Fruit fly (Drosophila melanogaster): ENCODE results near the gene CG14778.

The CG14778 gene

dm6 chrX:1476436-1476835, 9.1 kb downstream of the CG14778 start:
- TF ChIP-seq pan (optimal IDR thresholded peaks at IDR 0.05) (no peak), Dfd (GFP tag; optimal IDR thresholded peaks at IDR 0.05) (no peak), Jra (GFP tag; optimal IDR thresholded peaks at IDR 0.05) (no peak), psq (GFP tag; optimal IDR thresholded peaks at IDR 0.05) (no peak), fru (GFP tag; optimal IDR thresholded peaks at IDR 0.05) (no peak), Dif (GFP tag; optimal IDR thresholded peaks at IDR 0.05; ENCODE audit: partially characterized antibody) (no peak), Rel (GFP tag; optimal IDR thresholded peaks at IDR 0.05) (no peak), Rel (tag; optimal IDR thresholded peaks at IDR 0.05) (no peak), jim (GFP tag; optimal IDR thresholded peaks at IDR 0.05) (no peak), br (GFP tag; optimal IDR thresholded peaks at IDR 0.05) (no peak), HLH106 (tag; optimal IDR thresholded peaks at IDR 0.05) (no peak), brk (GFP tag; optimal IDR thresholded peaks at IDR 0.05) (no peak), CG9705 (GFP tag; optimal IDR thresholded peaks at IDR 0.05) (no peak), Abd-B (GFP tag; optimal IDR thresholded peaks at IDR 0.05) (no peak), rgr (GFP tag; optimal IDR thresholded peaks at IDR 0.05) (no peak), N (GFP tag; optimal IDR thresholded peaks at IDR 0.05) (no peak), CrebA (GFP tag; optimal IDR thresholded peaks at IDR 0.05; ENCODE audit: borderline replicate concordance) (no peak), Hnf4 (GFP tag; optimal IDR thresholded peaks at IDR 0.05) (no peak)

dm6 chrX:1476848-1477247, 9.6 kb downstream of the CG14778 start, which contains the start of the genes Rab27 and mei-38:
Rab27 (minus strand) TSS chrX:1476974.
mei-38 (plus strand) TSS chrX:1477063.
- TF ChIP-seq rgr (GFP tag; optimal IDR thresholded peaks at IDR 0.05), result peak; percentile 48
- no peak for TF ChIP-seq Dif (GFP tag; optimal IDR thresholded peaks at IDR 0.05; ENCODE audit: partially characterized antibody)
- peak in 1 of 2 experiments; percentile 39 for TF ChIP-seq foxo (GFP tag; optimal IDR thresholded peaks at IDR 0.05)
- TF ChIP-seq dl (GFP tag; optimal IDR thresholded peaks at IDR 0.05; ENCODE audit: insufficient read depth in 1 of 2, partially characterized antibody in 2 of 2), result no peak
- peak; percentile 50 for TF ChIP-seq h (GFP tag; optimal IDR thresholded peaks at IDR 0.05)
- TF ChIP-seq lola (GFP tag; optimal IDR thresholded peaks at IDR 0.05), result no peak
- no peak for TF ChIP-seq usp (GFP tag; optimal IDR thresholded peaks at IDR 0.05)
- TF ChIP-seq Dfd (GFP tag; optimal IDR thresholded peaks at IDR 0.05), result no peak
- no peak for TF ChIP-seq ey (GFP tag; optimal IDR thresholded peaks at IDR 0.05)
- TF ChIP-seq CG9705 (GFP tag; optimal IDR thresholded peaks at IDR 0.05), result no peak
- TF ChIP-seq br (GFP tag; optimal IDR thresholded peaks at IDR 0.05), result peak; percentile 42
- TF ChIP-seq psq (GFP tag; optimal IDR thresholded peaks at IDR 0.05), result peak; percentile 3
- no peak for TF ChIP-seq sv (GFP tag; optimal IDR thresholded peaks at IDR 0.05)
- TF ChIP-seq Hr83 (GFP tag; optimal IDR thresholded peaks at IDR 0.05; ENCODE audit: poor library complexity, severe bottlenecking), result peak; percentile 43
- peak; percentile 30 for TF ChIP-seq fru (GFP tag; optimal IDR thresholded peaks at IDR 0.05)
- TF ChIP-seq Myc (optimal IDR thresholded peaks at IDR 0.05), result peak; percentile 17
- no peak for TF ChIP-seq Rel (GFP tag; optimal IDR thresholded peaks at IDR 0.05)
- TF ChIP-seq Rel (tag; optimal IDR thresholded peaks at IDR 0.05), result no peak
- no peak for TF ChIP-seq Sp1 (GFP tag; optimal IDR thresholded peaks at IDR 0.05)

- TF ChIP-seq rgr (GFP tag; optimal IDR thresholded peaks at IDR 0.05) (peak; percentile 42), Dfd (GFP tag; optimal IDR thresholded peaks at IDR 0.05) (no peak), br (GFP tag; optimal IDR thresholded peaks at IDR 0.05) (peak; percentile 23), Hr78 (GFP tag; optimal IDR thresholded peaks at IDR 0.05) (no peak), Dif (GFP tag; optimal IDR thresholded peaks at IDR 0.05; ENCODE audit: partially characterized antibody) (no peak), N (GFP tag; optimal IDR thresholded peaks at IDR 0.05) (no peak), dl (GFP tag; optimal IDR thresholded peaks at IDR 0.05; ENCODE audit: insufficient read depth in 1 of 2, partially characterized antibody in 2 of 2) (no peak), lola (GFP tag; optimal IDR thresholded peaks at IDR 0.05) (no peak), tai (GFP tag; optimal IDR thresholded peaks at IDR 0.05) (no peak), psq (GFP tag; optimal IDR thresholded peaks at IDR 0.05) (no peak), CG32264 (GFP tag; optimal IDR thresholded peaks at IDR 0.05) (no peak), pan (optimal IDR thresholded peaks at IDR 0.05) (no peak), GATAd (GFP tag; optimal IDR thresholded peaks at IDR 0.05) (no peak), Hr83 (GFP tag; optimal IDR thresholded peaks at IDR 0.05; ENCODE audit: poor library complexity, severe bottlenecking) (peak; percentile 9), Jra (GFP tag; optimal IDR thresholded peaks at IDR 0.05) (peak; percentile 13), Sp1 (GFP tag; optimal IDR thresholded peaks at IDR 0.05) (peak; percentile 28), brk (GFP tag; optimal IDR thresholded peaks at IDR 0.05) (no peak), sage (GFP tag; optimal IDR thresholded peaks at IDR 0.05) (no peak), Rel (GFP tag; optimal IDR thresholded peaks at IDR 0.05) (no peak), Rel (tag; optimal IDR thresholded peaks at IDR 0.05) (peak; percentile 31), Mio (GFP tag; optimal IDR thresholded peaks at IDR 0.05) (no peak), fru (GFP tag; optimal IDR thresholded peaks at IDR 0.05) (peak; percentile 42), Abd-B (GFP tag; optimal IDR thresholded peaks at IDR 0.05) (no peak), foxo (GFP tag; optimal IDR thresholded peaks at IDR 0.05) (peak in 1 of 2 experiments; percentile 57), woc (GFP tag; optimal IDR thresholded peaks at IDR 0.05) (no peak), CG9705 (GFP tag; optimal IDR thresholded peaks at IDR 0.05) (peak; percentile 29), dmrt93B (GFP tag; optimal IDR thresholded peaks at IDR 0.05) (no peak), h (GFP tag; optimal IDR thresholded peaks at IDR 0.05) (peak; percentile 21), dsf (GFP tag; optimal IDR thresholded peaks at IDR 0.05; ENCODE audit: borderline replicate concordance) (no peak), OdsH (GFP tag; optimal IDR thresholded peaks at IDR 0.05) (no peak), ey (GFP tag; optimal IDR thresholded peaks at IDR 0.05) (peak; percentile 31), HLH106 (tag; optimal IDR thresholded peaks at IDR 0.05) (peak; percentile 45), Vsx2 (GFP tag; optimal IDR thresholded peaks at IDR 0.05; ENCODE audit: partially characterized antibody) (no peak)
These were observed 11.2 kb downstream of the CG14778 start, which contains the start of gene rush for dm6 chrX:1478276-1479122. rush (plus strand) TSS chrX:1478552.

All from whole organism, wandering third instar larva.